Fruit fly (Drosophila melanogaster) whole organism, prepupa: Measurements from ENCODE around the gene Samuel.

ENCODE experiments used
- CG10631 ChIP-seq: fragments of 200-800 bp; sonication (Bioruptor generic); optimal IDR thresholded peaks from 2 replicates; lab custom pipeline; 2016; ENCODE audit warnings: missing biosample characterization, missing genetic modification characterization
- CG10669 ChIP-seq: fragments of 200-800 bp; sonication (Bioruptor generic); optimal IDR thresholded peaks from 3 replicates; lab custom pipeline; 2018; ENCODE audit warnings: missing biosample characterization, mild to moderate bottlenecking, missing genetic modification characterization, moderate library complexity
- CG11294 ChIP-seq: fragments of 200-800 bp; sonication (Bioruptor generic); IDR thresholded peaks from 2 replicates; pipeline ENCODE4 v1.3.6; 2022; ENCODE audit warnings: missing biosample characterization, missing genetic modification characterization
- CG11762 ChIP-seq: fragments of 200-800 bp; sonication (Bioruptor generic); optimal IDR thresholded peaks from 3 replicates; lab custom pipeline; 2016; ENCODE audit warnings: missing biosample characterization, missing genetic modification characterization; ENCODE audit not compliant: insufficient read depth
- CG11902 ChIP-seq: fragments of 200-800 bp; sonication (Bioruptor generic); optimal IDR thresholded peaks from 3 replicates; lab custom pipeline; 2016; ENCODE audit warnings: missing biosample characterization, missing genetic modification characterization
- CG1621 ChIP-seq: fragments of 200-800 bp; sonication (Bioruptor generic); optimal IDR thresholded peaks from 3 replicates; lab custom pipeline; 2018; ENCODE audit warnings: missing biosample characterization, mild to moderate bottlenecking, missing genetic modification characterization
- CG16779 ChIP-seq: fragments of 200-800 bp; sonication (Bioruptor generic); optimal IDR thresholded peaks from 3 replicates; lab custom pipeline; 2017; ENCODE audit warnings: missing biosample characterization, mild to moderate bottlenecking, missing genetic modification characterization
- CG31627 ChIP-seq: fragments of 200-800 bp; sonication (Bioruptor generic); optimal IDR thresholded peaks from 3 replicates; lab custom pipeline; 2016; ENCODE audit warnings: missing biosample characterization, missing genetic modification characterization
- CG32006 ChIP-seq: fragments of 200-800 bp; sonication (Bioruptor generic); optimal IDR thresholded peaks from 3 replicates; lab custom pipeline; 2017; ENCODE audit warnings: missing biosample characterization, mild to moderate bottlenecking, missing genetic modification characterization
- CG34406 ChIP-seq: fragments of 200-800 bp; sonication (Bioruptor generic); optimal IDR thresholded peaks from 3 replicates; lab custom pipeline; 2016; ENCODE audit warnings: missing biosample characterization, missing genetic modification characterization
- CG3919 ChIP-seq: fragments of 200-800 bp; sonication (Bioruptor generic); optimal IDR thresholded peaks from 3 replicates; lab custom pipeline; 2016; ENCODE audit warnings: missing biosample characterization, missing genetic modification characterization
- CG6276 ChIP-seq: fragments of 200-800 bp; sonication (Bioruptor generic); optimal IDR thresholded peaks from 2 replicates; lab custom pipeline; 2017; ENCODE audit warnings: missing biosample characterization, mild to moderate bottlenecking, missing genetic modification characterization
- CG6808 ChIP-seq: fragments of 200-800 bp; sonication (Bioruptor generic); optimal IDR thresholded peaks from 3 replicates; lab custom pipeline; 2017; ENCODE audit warnings: missing biosample characterization, missing genetic modification characterization, mild to moderate bottlenecking, moderate library complexity, missing genetic modification reagents
- CG6854 ChIP-seq: fragments of 200-800 bp; sonication (Bioruptor generic); optimal IDR thresholded peaks from 2 replicates; lab custom pipeline; 2017; ENCODE audit warnings: missing biosample characterization, mild to moderate bottlenecking, missing genetic modification characterization
- CG7368 ChIP-seq: fragments of 200-800 bp; sonication (Bioruptor generic); optimal IDR thresholded peaks from 3 replicates; lab custom pipeline; 2016; ENCODE audit warnings: missing biosample characterization, missing genetic modification characterization
- CG8119 ChIP-seq: fragments of 200-800 bp; sonication (Bioruptor generic); IDR thresholded peaks from 3 replicates; pipeline ENCODE4 v1.3.6; 2022; ENCODE audit warnings: missing biosample characterization, missing genetic modification characterization
- CG8632 ChIP-seq: fragments of 200-800 bp; sonication (Bioruptor generic); optimal IDR thresholded peaks from 3 replicates; lab custom pipeline; 2016; ENCODE audit warnings: missing biosample characterization, missing genetic modification characterization
- CG9139 ChIP-seq: fragments of 200-800 bp; sonication (Bioruptor generic); optimal IDR thresholded peaks from 3 replicates; lab custom pipeline; 2017; ENCODE audit warnings: missing biosample characterization, mild to moderate bottlenecking, missing genetic modification characterization
- Eip75B ChIP-seq: fragments of 200-800 bp; sonication (Bioruptor generic); optimal IDR thresholded peaks from 3 replicates; lab custom pipeline; 2016; ENCODE audit warnings: missing biosample characterization, missing genetic modification characterization
- Eip78C ChIP-seq: fragments of 200-800 bp; sonication (Bioruptor generic); peaks from one replicate; lab custom pipeline; 2016; ENCODE audit warnings: missing biosample characterization, missing genetic modification characterization
- Eip93F ChIP-seq: fragments of 200-800 bp; sonication (Bioruptor generic); optimal IDR thresholded peaks from 2 replicates; lab custom pipeline; 2016; ENCODE audit warnings: missing biosample characterization, mild to moderate bottlenecking, missing genetic modification characterization
- Ets96B ChIP-seq: fragments of 200-800 bp; optimal IDR thresholded peaks from 2 replicates; lab custom pipeline; 2019; ENCODE audit warnings: missing biosample characterization, mild to moderate bottlenecking, missing genetic modification characterization, moderate library complexity
- Gug ChIP-seq: fragments of 200-800 bp; sonication (Bioruptor generic); IDR thresholded peaks from 2 replicates; pipeline ENCODE4 v1.3.6; 2022; ENCODE audit warnings: missing biosample characterization, missing genetic modification characterization
- Hr38 ChIP-seq: sonication (Bioruptor generic); optimal IDR thresholded peaks from 2 replicates; lab custom pipeline; 2016; ENCODE audit warnings: missing biosample characterization, missing genetic modification characterization
- Hr4 ChIP-seq: fragments of 200-800 bp; sonication (Bioruptor generic); optimal IDR thresholded peaks from 3 replicates; lab custom pipeline; 2016; ENCODE audit warnings: missing biosample characterization, missing genetic modification characterization
- Lpt ChIP-seq: fragments of 200-800 bp; sonication (Bioruptor generic); optimal IDR thresholded peaks from 3 replicates; lab custom pipeline; 2016; ENCODE audit warnings: missing biosample characterization, missing genetic modification characterization
- Met ChIP-seq: fragments of 200-800 bp; sonication (Bioruptor generic); optimal IDR thresholded peaks from 3 replicates; lab custom pipeline; 2016; ENCODE audit warnings: missing biosample characterization, missing genetic modification characterization
- Smox ChIP-seq: fragments of 200-800 bp; sonication (Bioruptor generic); optimal IDR thresholded peaks from 3 replicates; lab custom pipeline; 2016; ENCODE audit warnings: missing biosample characterization, missing genetic modification characterization
- Sox102F ChIP-seq: fragments of 200-800 bp; sonication (Bioruptor generic); optimal IDR thresholded peaks from 2 replicates; lab custom pipeline; 2016; ENCODE audit warnings: missing biosample characterization, mild to moderate bottlenecking, missing genetic modification characterization
- Sox14 ChIP-seq: fragments of 200-800 bp; sonication (Bioruptor generic); optimal IDR thresholded peaks from 3 replicates; lab custom pipeline; 2016; ENCODE audit warnings: missing biosample characterization, missing genetic modification characterization
- Sox15 ChIP-seq: fragments of 200-800 bp; sonication (Bioruptor generic); optimal IDR thresholded peaks from 3 replicates; lab custom pipeline; 2016; ENCODE audit warnings: missing biosample characterization, missing genetic modification characterization
- achi ChIP-seq: fragments of 200-800 bp; sonication (Bioruptor generic); optimal IDR thresholded peaks from 3 replicates; lab custom pipeline; 2016; ENCODE audit warnings: missing biosample characterization, missing genetic modification characterization
- cyc ChIP-seq: fragments of 200-800 bp; sonication (Bioruptor generic); optimal IDR thresholded peaks from 3 replicates; lab custom pipeline; 2016; ENCODE audit warnings: missing biosample characterization, missing genetic modification characterization
- dac ChIP-seq: fragments of 200-800 bp; sonication (Bioruptor generic); optimal IDR thresholded peaks from 2 replicates; lab custom pipeline; 2017; ENCODE audit warnings: missing biosample characterization, mild to moderate bottlenecking, missing genetic modification characterization
- dsx ChIP-seq: fragments of 200-800 bp; optimal IDR thresholded peaks from 3 replicates; lab custom pipeline; 2019; ENCODE audit warnings: missing biosample characterization, mild to moderate bottlenecking, missing genetic modification characterization, moderate library complexity; ENCODE audit not compliant: poor library complexity, severe bottlenecking
- eg ChIP-seq: fragments of 200-800 bp; sonication (Bioruptor generic); IDR thresholded peaks from 3 replicates; pipeline ENCODE4 v1.3.6; 2022; ENCODE audit warnings: missing biosample characterization, missing genetic modification characterization
- fd59A ChIP-seq: fragments of 200-800 bp; sonication (Bioruptor generic); optimal IDR thresholded peaks from 2 replicates; lab custom pipeline; 2017; ENCODE audit warnings: missing biosample characterization, mild to moderate bottlenecking, missing genetic modification characterization, missing genetic modification reagents
- fd85E ChIP-seq: fragments of 200-800 bp; sonication (Bioruptor generic); optimal IDR thresholded peaks from 3 replicates; lab custom pipeline; 2016; ENCODE audit warnings: missing biosample characterization, missing genetic modification characterization
- ss ChIP-seq, 2 experiments: fragments of 200-800 bp; sonication (Bioruptor generic); optimal IDR thresholded peaks; 2 replicates in 1 of 2; 3 replicates in 1 of 2; lab custom pipeline; 2017 to 2018; ENCODE audit warnings: mild to moderate bottlenecking in 2 of 2, missing biosample characterization in 2 of 2, missing genetic modification characterization in 2 of 2, moderate library complexity in 1 of 2
- svp ChIP-seq: fragments of 200-800 bp; sonication (Bioruptor generic); peaks from one replicate; lab custom pipeline; 2016; ENCODE audit warnings: missing biosample characterization, missing genetic modification characterization
- topi ChIP-seq: fragments of 200-800 bp; sonication (Bioruptor generic); optimal IDR thresholded peaks from 3 replicates; lab custom pipeline; 2016; ENCODE audit warnings: missing biosample characterization, missing genetic modification characterization

Samuel gene

dm6 chr2L:11027825-11028496, 38.8 kb downstream of the Samuel start:
- TF ChIP-seq CG6808 (GFP tag; lab: Kevin White, UChicago) (no peak), CG11902 (GFP tag; lab: Kevin White, UChicago) (no peak), Sox15 (GFP tag; lab: Kevin White, UChicago) (no peak), CG34406 (no peak), CG11762 (no peak), CG16779 (tag; lab: Kevin White, UChicago) (no peak), achi (GFP tag; lab: Kevin White, UChicago) (no peak), topi (GFP tag; lab: Kevin White, UChicago) (no peak), fd85E (no peak), Ets96B (tag; lab: Kevin White, UChicago) (no peak), CG10631 (no peak), CG32006 (GFP tag; lab: Kevin White, UChicago) (no peak), CG3919 (GFP tag; lab: Kevin White, UChicago) (no peak)

dm6 chr2L:11027213-11027612, 39.6 kb downstream of the Samuel start:
- TF ChIP-seq CG16779 (tag; lab: Kevin White, UChicago) (no peak), Hr4 (GFP tag; lab: Kevin White, UChicago) (no peak), dsx (GFP tag; lab: Kevin White, UChicago) (peak; percentile 92), dac (no peak), Lpt (peak; percentile 21), CG7368 (GFP tag; lab: Kevin White, UChicago) (no peak), CG6808 (GFP tag; lab: Kevin White, UChicago) (peak; percentile 11), CG6276 (GFP tag; lab: Kevin White, UChicago) (no peak), CG9139 (peak; percentile 5), Met (no peak), fd85E (no peak), CG10669 (no peak), fd59A (GFP tag; lab: Kevin White, UChicago) (no peak), Hr38 (GFP tag; lab: Kevin White, UChicago) (no peak), Gug (GFP tag; lab: Robert Waterston, UW) (no peak), cyc (GFP tag; lab: Kevin White, UChicago) (no peak), Eip93F (no peak), ss (GFP tag; optimal IDR thresholded peaks at IDR 0.05; lab: Kevin White, UChicago) (peak; percentile 16 to 20)

dm6 chr2L:11023875-11024274, 42.9 kb downstream of the Samuel start:
- no peak for TF ChIP-seq CG3919 (GFP tag; lab: Kevin White, UChicago)
- TF ChIP-seq Sox14 (GFP tag; lab: Kevin White, UChicago), result no peak
- no peak for TF ChIP-seq Eip75B (GFP tag; lab: Kevin White, UChicago)
- TF ChIP-seq CG11294, result no peak
- no peak for TF ChIP-seq CG8119 (GFP tag; lab: Robert Waterston, UW)
- no peak for TF ChIP-seq Sox102F (GFP tag; lab: Kevin White, UChicago)
- peak; percentile 73 for TF ChIP-seq svp (GFP tag; lab: Kevin White, UChicago)
- TF ChIP-seq CG1621 (tag; lab: Kevin White, UChicago), result no peak
- TF ChIP-seq CG6854 (GFP tag; lab: Kevin White, UChicago), result no peak
- TF ChIP-seq Eip78C (GFP tag; lab: Kevin White, UChicago), result peak; percentile 62
- no peak for TF ChIP-seq dac
- TF ChIP-seq CG10669, result no peak
- TF ChIP-seq CG32006 (GFP tag; lab: Kevin White, UChicago), result peak; percentile 2
- no peak for TF ChIP-seq CG31627 (GFP tag; lab: Kevin White, UChicago)
- no peak for TF ChIP-seq Smox (GFP tag; lab: Kevin White, UChicago)
- no peak for TF ChIP-seq eg (GFP tag; lab: Robert Waterston, UW)
- no peak for TF ChIP-seq Ets96B (tag; lab: Kevin White, UChicago)
- TF ChIP-seq CG8632 (GFP tag; lab: Kevin White, UChicago), result no peak
